Worm (Caenorhabditis elegans): ENCODE data around the gene aqp-2.

aqp-2 gene

ce11 chrII:9242804-9243203 is 19.0 kb downstream of the aqp-2 start:
- TF ChIP-seq pha-4 (tag; optimal IDR thresholded peaks at IDR 0.05): peak; percentile 51
- TF ChIP-seq mep-1 (tag; optimal IDR thresholded peaks at IDR 0.05): peak; percentile 38
- peak; percentile 28 for TF ChIP-seq hlh-1 (tag; optimal IDR thresholded peaks at IDR 0.05)
- no peak for TF ChIP-seq lsy-2 (tag; optimal IDR thresholded peaks at IDR 0.05)
- peak; percentile 25 for TF ChIP-seq nhr-237 (tag; optimal IDR thresholded peaks at IDR 0.05)
- no peak for TF ChIP-seq nhr-28 (tag; optimal IDR thresholded peaks at IDR 0.05)
- TF ChIP-seq ces-1 (GFP tag; optimal IDR thresholded peaks at IDR 0.05): peak; percentile 15
- TF ChIP-seq zip-8 (tag; optimal IDR thresholded peaks at IDR 0.05): no peak
- no peak for TF ChIP-seq blmp-1 (tag; optimal IDR thresholded peaks at IDR 0.05)
- TF ChIP-seq snpc-4 (tag; optimal IDR thresholded peaks at IDR 0.05): no peak
- no peak for TF ChIP-seq sem-2 (GFP tag; optimal IDR thresholded peaks at IDR 0.05)
- TF ChIP-seq bed-3 (GFP tag; optimal IDR thresholded peaks at IDR 0.05): no peak
- no peak for TF ChIP-seq unc-62 (GFP tag; optimal IDR thresholded peaks at IDR 0.05)
- TF ChIP-seq nhr-76 (tag; optimal IDR thresholded peaks at IDR 0.05): no peak

ce11 chrII:9241610-9242009 is 20.2 kb downstream of the aqp-2 start:
- no peak for TF ChIP-seq tbx-8 (GFP tag; optimal IDR thresholded peaks at IDR 0.05)
- no peak for TF ChIP-seq nhr-76 (tag; optimal IDR thresholded peaks at IDR 0.05)
- TF ChIP-seq ham-2 (GFP tag; optimal IDR thresholded peaks at IDR 0.05): no peak
- TF ChIP-seq cnd-1 (tag; optimal IDR thresholded peaks at IDR 0.05): no peak
- TF ChIP-seq unc-39 (tag; optimal IDR thresholded peaks at IDR 0.05): no peak

ce11 chrII:9237719-9238118 is 24.1 kb downstream of the aqp-2 start:
- no peak for TF ChIP-seq mab-5 (tag; optimal IDR thresholded peaks at IDR 0.05)
- no peak for TF ChIP-seq sem-2 (GFP tag; optimal IDR thresholded peaks at IDR 0.05)
- TF ChIP-seq nhr-76 (tag; optimal IDR thresholded peaks at IDR 0.05): no peak
- TF ChIP-seq ceh-39 (tag; optimal IDR thresholded peaks at IDR 0.05): no peak
- TF ChIP-seq snpc-4 (tag; optimal IDR thresholded peaks at IDR 0.05): no peak
- TF ChIP-seq cnd-1 (tag; optimal IDR thresholded peaks at IDR 0.05): no peak

- no peak for TF ChIP-seq ceh-39 (tag; optimal IDR thresholded peaks at IDR 0.05)
- TF ChIP-seq nhr-76 (tag; optimal IDR thresholded peaks at IDR 0.05): no peak
- no peak for TF ChIP-seq flh-1 (GFP tag; optimal IDR thresholded peaks at IDR 0.05)
- TF ChIP-seq tbx-8 (GFP tag; optimal IDR thresholded peaks at IDR 0.05): no peak
- TF ChIP-seq bed-3 (GFP tag; optimal IDR thresholded peaks at IDR 0.05): no peak
- no peak for TF ChIP-seq lin-13 (tag; optimal IDR thresholded peaks at IDR 0.05)
- TF ChIP-seq sem-2 (GFP tag; optimal IDR thresholded peaks at IDR 0.05): no peak
- no peak for TF ChIP-seq unc-120 (tag; optimal IDR thresholded peaks at IDR 0.05; ENCODE audit: poor library complexity, severe bottlenecking)
- no peak for TF ChIP-seq ham-2 (GFP tag; optimal IDR thresholded peaks at IDR 0.05)
- no peak for TF ChIP-seq nhr-237 (tag; optimal IDR thresholded peaks at IDR 0.05)
- no peak for TF ChIP-seq ceh-43 (GFP tag; optimal IDR thresholded peaks at IDR 0.05)
- TF ChIP-seq nhr-12 (tag; optimal IDR thresholded peaks at IDR 0.05): no peak
- no peak for TF ChIP-seq cnd-1 (tag; optimal IDR thresholded peaks at IDR 0.05)
- no peak for TF ChIP-seq nhr-28 (tag; optimal IDR thresholded peaks at IDR 0.05)
- no peak for TF ChIP-seq elt-1 (tag; optimal IDR thresholded peaks at IDR 0.05; ENCODE audit: borderline replicate concordance, insufficient read depth)
- no peak for TF ChIP-seq unc-62 (GFP tag; optimal IDR thresholded peaks at IDR 0.05)
Observed at ce11 chrII:9236972-9237371, 24.8 kb downstream of the aqp-2 start.

- no peak for TF ChIP-seq tbx-8 (GFP tag; optimal IDR thresholded peaks at IDR 0.05)
- no peak for TF ChIP-seq ceh-39 (tag; optimal IDR thresholded peaks at IDR 0.05)
- no peak for TF ChIP-seq ceh-43 (GFP tag; optimal IDR thresholded peaks at IDR 0.05)
- no peak for TF ChIP-seq elt-3 (tag; optimal IDR thresholded peaks at IDR 0.05)
- no peak for TF ChIP-seq ham-2 (GFP tag; optimal IDR thresholded peaks at IDR 0.05)
- TF ChIP-seq M03D4.4 (tag; optimal IDR thresholded peaks at IDR 0.05): no peak
- no peak for TF ChIP-seq cnd-1 (tag; optimal IDR thresholded peaks at IDR 0.05)
Observed at ce11 chrII:9236283-9236682, 25.5 kb downstream of the aqp-2 start, which contains the start of gene T26C5.3. Gene T26C5.3, plus strand, starts transcription at chrII:9236583.

- TF ChIP-seq tbx-8 (GFP tag; optimal IDR thresholded peaks at IDR 0.05) (no peak), mls-2 (tag; optimal IDR thresholded peaks at IDR 0.05) (no peak)
Observed at ce11 chrII:9233813-9234212, 28.0 kb downstream of the aqp-2 start.

Data from whole organism, mixed stage, embryonic.